Worm (Caenorhabditis elegans) whole organism, early embryonic: ENCODE measurements around the gene ptr-24.

Experiments used
- B0310.2 ChIP-seq: sonication (generic microtip); optimal IDR thresholded peaks from 2 replicates; lab custom pipeline; 2016; ENCODE audit warnings: mild to moderate bottlenecking, missing genetic modification characterization, missing compliant biosample characterization
- F13C5.2 ChIP-seq: sonication (generic microtip); optimal IDR thresholded peaks from 2 replicates; lab custom pipeline; 2017; ENCODE audit warnings: mild to moderate bottlenecking, missing genetic modification characterization, inconsistent platforms, missing compliant biosample characterization
- ama-1 ChIP-seq: fragments of 150-350 bp; optimal IDR thresholded peaks from 2 replicates; lab custom pipeline; 2014
- ceh-13 ChIP-seq: fragments of 200-800 bp; sonication (Bioruptor generic); optimal IDR thresholded peaks from 2 replicates; lab custom pipeline; 2018; ENCODE audit warnings: mild to moderate bottlenecking, missing genetic modification characterization, missing compliant biosample characterization
- flt-1 ChIP-seq: fragments of 200-800 bp; sonication (Bioruptor generic); IDR thresholded peaks from 2 replicates; pipeline ENCODE4 v1.3.6; 2022; ENCODE audit warnings: missing genetic modification characterization, missing compliant biosample characterization
- hmbx-1 ChIP-seq: sonication (generic microtip); optimal IDR thresholded peaks from 2 replicates; lab custom pipeline; 2016; ENCODE audit warnings: mild to moderate bottlenecking, missing genetic modification characterization, missing compliant biosample characterization
- hnd-1 ChIP-seq: sonication (generic microtip); optimal IDR thresholded peaks from 2 replicates; lab custom pipeline; 2016; ENCODE audit warnings: missing genetic modification characterization, missing compliant biosample characterization
- pes-1 ChIP-seq: fragments of 200-800 bp; sonication (Bioruptor generic); IDR thresholded peaks from 2 replicates; pipeline ENCODE4 v1.3.6; 2022; ENCODE audit warnings: missing genetic modification reagents, missing genetic modification characterization, missing compliant biosample characterization
- scrt-1 ChIP-seq: fragments of 200-800 bp; sonication (Bioruptor generic); IDR thresholded peaks from 2 replicates; pipeline ENCODE4 v1.3.6; 2022; ENCODE audit warnings: missing genetic modification characterization, missing compliant biosample characterization
- sea-1 ChIP-seq: fragments of 200-800 bp; sonication (Bioruptor generic); conservative IDR thresholded peaks from 2 replicates; pipeline ENCODE4 v1.3.6; 2022; ENCODE audit warnings: missing genetic modification characterization, missing compliant biosample characterization
- tbx-37 ChIP-seq: fragments of 200-800 bp; sonication (Bioruptor generic); conservative IDR thresholded peaks from 2 replicates; pipeline ENCODE4 v1.3.6; 2022; ENCODE audit warnings: missing genetic modification reagents, missing genetic modification characterization, missing compliant biosample characterization
- tra-4 ChIP-seq: sonication (generic microtip); optimal IDR thresholded peaks from 2 replicates; lab custom pipeline; 2017; ENCODE audit warnings: missing genetic modification characterization, missing compliant biosample characterization

- TF ChIP-seq ama-1 (lab: Kevin White, UChicago): no peak
- TF ChIP-seq tra-4 (tag; lab: Kevin White, UChicago): no peak
- no peak for TF ChIP-seq tbx-37 (GFP tag; lab: Robert Waterston, UW)
- TF ChIP-seq F13C5.2 (tag; lab: Kevin White, UChicago): no peak
- TF ChIP-seq sea-1 (GFP tag; lab: Robert Waterston, UW): no peak
- TF ChIP-seq hmbx-1: no peak
- TF ChIP-seq B0310.2 (tag; lab: Kevin White, UChicago): no peak
- TF ChIP-seq scrt-1 (GFP tag; lab: Robert Waterston, UW): no peak
- TF ChIP-seq pes-1 (GFP tag; lab: Robert Waterston, UW): no peak
- TF ChIP-seq hnd-1 (tag; lab: Kevin White, UChicago): no peak
- TF ChIP-seq ceh-13 (GFP tag; lab: Kevin White, UChicago): no peak
- TF ChIP-seq flt-1: no peak
Observed at ce11 chrX:13320575-13320974, 17.3 kb upstream of the ptr-24 start.
